Worm (Caenorhabditis elegans): ENCODE results near the gene F56B3.11.

- TF ChIP-seq unc-130 (GFP tag; optimal IDR thresholded peaks at IDR 0.05) = no peak
- no peak for TF ChIP-seq nhr-237 (tag; optimal IDR thresholded peaks at IDR 0.05)
- no peak for TF ChIP-seq hlh-30 (tag; optimal IDR thresholded peaks at IDR 0.05; ENCODE audit: insufficient read depth)
- no peak for TF ChIP-seq nhr-11 (tag; optimal IDR thresholded peaks at IDR 0.05)
- TF ChIP-seq zag-1 (tag; optimal IDR thresholded peaks at IDR 0.05) = no peak
Measured at ce11 chrIV:763377-764063, 32.9 kb downstream of the F56B3.11 start, which contains the start of gene col-103.
